Worm (Caenorhabditis elegans) whole organism, young adult: ENCODE data around the gene T01E8.1.

Experiments used
- B0019.2 ChIP-seq: fragments of 200-800 bp; sonication (Bioruptor generic); conservative IDR thresholded peaks from 2 replicates; pipeline ENCODE4 v1.3.6; 2022; ENCODE audit warnings: missing genetic modification reagents, missing genetic modification characterization, missing compliant biosample characterization
- D2030.7 ChIP-seq: fragments of 200-800 bp; sonication (Bioruptor generic); IDR thresholded peaks from 2 replicates; pipeline ENCODE4 v1.3.6; 2022; ENCODE audit warnings: missing genetic modification reagents, missing genetic modification characterization, missing compliant biosample characterization
- F10E7.11 ChIP-seq: sonication (generic microtip); optimal IDR thresholded peaks from 2 replicates; lab custom pipeline; 2017; ENCODE audit warnings: mild to moderate bottlenecking, missing genetic modification characterization, moderate library complexity, missing compliant biosample characterization
- F23B12.7 ChIP-seq: sonication (generic microtip); optimal IDR thresholded peaks from 2 replicates; lab custom pipeline; 2017; ENCODE audit warnings: missing genetic modification characterization, mild to moderate bottlenecking, missing compliant biosample characterization, antibody characterized with exemption, moderate library complexity; ENCODE audit not compliant: insufficient read depth
- F33H1.4 ChIP-seq: fragments of 200-800 bp; sonication (Bioruptor generic); IDR thresholded peaks from 2 replicates; pipeline ENCODE4 v1.3.6; 2022; ENCODE audit warnings: missing genetic modification reagents, missing genetic modification characterization, missing compliant biosample characterization
- F49E8.2 ChIP-seq: sonication (generic microtip); optimal IDR thresholded peaks from 3 replicates; lab custom pipeline; 2017; ENCODE audit warnings: missing genetic modification characterization, mild to moderate bottlenecking, missing compliant biosample characterization, antibody characterized with exemption, moderate library complexity; ENCODE audit not compliant: insufficient read depth
- F52B5.7 ChIP-seq: sonication (generic microtip); optimal IDR thresholded peaks from 2 replicates; lab custom pipeline; 2016; ENCODE audit warnings: mild to moderate bottlenecking, missing genetic modification characterization, missing compliant biosample characterization
- F55B11.4 ChIP-seq: sonication (generic microtip); optimal IDR thresholded peaks from 2 replicates; lab custom pipeline; 2016; ENCODE audit warnings: missing compliant biosample characterization, missing genetic modification characterization, borderline replicate concordance; ENCODE audit not compliant: insufficient read depth
- F57C9.4 ChIP-seq: sonication (generic microtip); optimal IDR thresholded peaks from 2 replicates; lab custom pipeline; 2017; ENCODE audit warnings: mild to moderate bottlenecking, missing genetic modification characterization, missing compliant biosample characterization
- K11D2.4 ChIP-seq: fragments of 200-800 bp; sonication (Bioruptor generic); IDR thresholded peaks from 2 replicates; pipeline ENCODE4 v1.3.6; 2022; ENCODE audit warnings: missing genetic modification reagents, missing genetic modification characterization, missing compliant biosample characterization
- K12H6.12 ChIP-seq: fragments of 200-800 bp; sonication (Bioruptor generic); optimal IDR thresholded peaks from 2 replicates; lab custom pipeline; 2018; ENCODE audit warnings: mild to moderate bottlenecking, missing genetic modification characterization, missing compliant biosample characterization
- T26A5.8 ChIP-seq: sonication (generic microtip); optimal IDR thresholded peaks from 2 replicates; lab custom pipeline; 2016; ENCODE audit warnings: missing genetic modification characterization, missing compliant biosample characterization
- Y53F4B.3 ChIP-seq: fragments of 200-800 bp; sonication (Bioruptor generic); IDR thresholded peaks from 2 replicates; pipeline ENCODE4 v1.3.6; 2022; ENCODE audit warnings: missing genetic modification reagents, missing genetic modification characterization, missing compliant biosample characterization
- Y56A3A.18 ChIP-seq: fragments of 200-800 bp; sonication (Bioruptor generic); IDR thresholded peaks from 2 replicates; pipeline ENCODE4 v1.3.6; 2022; ENCODE audit warnings: missing genetic modification reagents, missing genetic modification characterization, missing compliant biosample characterization
- ama-1 ChIP-seq, 3 experiments: fragments of 150-350 bp in 1 of 3; sonication (generic microtip) in 2 of 3; optimal IDR thresholded peaks; 2 replicates each; lab custom pipeline; 2014 to 2018; ENCODE audit warnings: missing biosample characterization in 2 of 3, missing genetic modification characterization in 2 of 3, missing genetic modification reagents in 2 of 3
- attf-3 ChIP-seq: fragments of 200-800 bp; sonication (Bioruptor generic); conservative IDR thresholded peaks from 2 replicates; pipeline ENCODE4 v1.3.6; 2022; ENCODE audit warnings: missing genetic modification reagents, missing genetic modification characterization, missing compliant biosample characterization
- bed-2 ChIP-seq: fragments of 200-800 bp; sonication (Bioruptor generic); IDR thresholded peaks from 2 replicates; pipeline ENCODE4 v1.3.6; 2022; ENCODE audit warnings: missing genetic modification reagents, missing genetic modification characterization, missing compliant biosample characterization
- ceh-100 ChIP-seq: fragments of 200-800 bp; sonication (Bioruptor generic); IDR thresholded peaks from 2 replicates; pipeline ENCODE4 v1.3.6; 2022; ENCODE audit warnings: missing genetic modification reagents, missing genetic modification characterization, missing compliant biosample characterization
- ceh-40 ChIP-seq: fragments of 200-800 bp; sonication (Bioruptor generic); IDR thresholded peaks from 2 replicates; pipeline ENCODE4 v1.3.6; 2022; ENCODE audit warnings: missing genetic modification characterization, missing compliant biosample characterization
- ceh-58 ChIP-seq: fragments of 200-800 bp; sonication (Bioruptor generic); IDR thresholded peaks from 2 replicates; pipeline ENCODE4 v1.3.6; 2022; ENCODE audit warnings: missing genetic modification characterization, missing compliant biosample characterization
- ceh-79 ChIP-seq: sonication (generic microtip); optimal IDR thresholded peaks from 2 replicates; lab custom pipeline; 2017; ENCODE audit warnings: mild to moderate bottlenecking, missing genetic modification characterization, missing compliant biosample characterization
- ceh-91 ChIP-seq: fragments of 200-800 bp; sonication (Bioruptor generic); IDR thresholded peaks from 2 replicates; pipeline ENCODE4 v1.3.6; 2022; ENCODE audit warnings: missing genetic modification reagents, missing genetic modification characterization, missing compliant biosample characterization
- chd-7 ChIP-seq: sonication (generic microtip); optimal IDR thresholded peaks from 2 replicates; lab custom pipeline; 2016; ENCODE audit warnings: mild to moderate bottlenecking, missing genetic modification characterization, moderate library complexity, missing compliant biosample characterization
- die-1 ChIP-seq: sonication (generic microtip); optimal IDR thresholded peaks from 2 replicates; lab custom pipeline; 2016; ENCODE audit warnings: missing genotype, mild to moderate bottlenecking, missing genetic modification characterization, missing compliant biosample characterization
- dpl-1 ChIP-seq: fragments of 150-350 bp; optimal IDR thresholded peaks from 2 replicates; lab custom pipeline; 2014; ENCODE audit warnings: missing biosample characterization, missing genetic modification reagents, missing genetic modification characterization
- efl-1 ChIP-seq: fragments of 150-350 bp; optimal IDR thresholded peaks from 2 replicates; lab custom pipeline; 2014; ENCODE audit warnings: missing biosample characterization, missing genetic modification reagents, missing genetic modification characterization
- egl-18 ChIP-seq: fragments of 200-800 bp; sonication (Bioruptor generic); IDR thresholded peaks from 2 replicates; pipeline ENCODE4 v1.3.6; 2022; ENCODE audit warnings: missing genetic modification reagents, missing genetic modification characterization, missing compliant biosample characterization
- egrh-3 ChIP-seq: fragments of 200-800 bp; sonication (Bioruptor generic); IDR thresholded peaks from 2 replicates; pipeline ENCODE4 v1.3.6; 2022; ENCODE audit warnings: missing genetic modification reagents, missing genetic modification characterization, missing compliant biosample characterization
- gei-17 ChIP-seq: fragments of 200-800 bp; sonication (Bioruptor generic); optimal IDR thresholded peaks from 2 replicates; lab custom pipeline; 2018; ENCODE audit warnings: mild to moderate bottlenecking, missing genetic modification characterization, missing compliant biosample characterization
- hrde-1 ChIP-seq: sonication (generic microtip); optimal IDR thresholded peaks from 2 replicates; lab custom pipeline; 2016; ENCODE audit warnings: missing genetic modification characterization, mild to moderate bottlenecking, missing compliant biosample characterization, moderate library complexity, missing genotype, missing genetic modification reagents, borderline replicate concordance
- hsf-1 ChIP-seq: fragments of 200-800 bp; sonication (Bioruptor generic); IDR thresholded peaks from 2 replicates; pipeline ENCODE4 v1.3.6; 2022; ENCODE audit warnings: missing genetic modification reagents, missing genetic modification characterization, missing compliant biosample characterization
- lsl-1 ChIP-seq: fragments of 200-800 bp; sonication (Bioruptor generic); optimal IDR thresholded peaks from 2 replicates; lab custom pipeline; 2018; ENCODE audit warnings: mild to moderate bottlenecking, missing genetic modification characterization, moderate library complexity, missing compliant biosample characterization
- lsy-27 ChIP-seq: sonication (generic microtip); optimal IDR thresholded peaks from 2 replicates; lab custom pipeline; 2017; ENCODE audit warnings: missing genetic modification characterization, mild to moderate bottlenecking, missing compliant biosample characterization, antibody characterized with exemption, missing genotype, borderline replicate concordance; ENCODE audit not compliant: insufficient read depth
- mes-4 ChIP-seq: sonication (generic microtip); optimal IDR thresholded peaks from 2 replicates; lab custom pipeline; 2016; ENCODE audit warnings: missing genotype, missing genetic modification characterization, missing compliant biosample characterization
- mxl-1 ChIP-seq: sonication (generic microtip); optimal IDR thresholded peaks from 2 replicates; lab custom pipeline; 2016; ENCODE audit warnings: missing genetic modification characterization, missing compliant biosample characterization
- nfya-1 ChIP-seq: sonication (generic microtip); optimal IDR thresholded peaks from 2 replicates; lab custom pipeline; 2017; ENCODE audit warnings: antibody characterized with exemption, missing compliant biosample characterization, missing genetic modification characterization, borderline replicate concordance; ENCODE audit not compliant: insufficient read depth
- nfya-2 ChIP-seq: fragments of 200-800 bp; sonication (Bioruptor generic); IDR thresholded peaks from 2 replicates; pipeline ENCODE4 v1.3.6; 2022; ENCODE audit warnings: missing genetic modification reagents, missing genetic modification characterization, missing compliant biosample characterization
- nhr-80 ChIP-seq: sonication (generic microtip); optimal IDR thresholded peaks from 2 replicates; lab custom pipeline; 2016; ENCODE audit warnings: missing genetic modification characterization, missing compliant biosample characterization
- pbrm-1 ChIP-seq: fragments of 200-800 bp; sonication (Bioruptor generic); IDR thresholded peaks from 2 replicates; pipeline ENCODE4 v1.3.6; 2022; ENCODE audit warnings: missing genetic modification reagents, missing genetic modification characterization, missing compliant biosample characterization
- rcor-1 ChIP-seq: fragments of 200-800 bp; sonication (Bioruptor generic); IDR thresholded peaks from 2 replicates; pipeline ENCODE4 v1.3.6; 2022; ENCODE audit warnings: missing genetic modification reagents, missing genetic modification characterization, missing compliant biosample characterization
- rec-8 ChIP-seq, 2 experiments: sonication (generic microtip); optimal IDR thresholded peaks; 2 replicates each; lab custom pipeline; 2016; ENCODE audit warnings: mild to moderate bottlenecking in 2 of 2, missing genetic modification characterization in 2 of 2, missing genetic modification reagents in 2 of 2, missing genotype in 2 of 2, missing biosample characterization in 1 of 2, missing compliant biosample characterization in 1 of 2, moderate library complexity in 1 of 2
- sdz-38 ChIP-seq: sonication (generic microtip); optimal IDR thresholded peaks from 2 replicates; lab custom pipeline; 2016; ENCODE audit warnings: missing genotype, missing genetic modification characterization, missing compliant biosample characterization
- sea-2 ChIP-seq: fragments of 200-800 bp; sonication (Bioruptor generic); IDR thresholded peaks from 2 replicates; pipeline ENCODE4 v1.3.6; 2022; ENCODE audit warnings: missing genetic modification characterization, missing compliant biosample characterization
- snpc-1.3 ChIP-seq: sonication (generic microtip); optimal IDR thresholded peaks from 2 replicates; lab custom pipeline; 2017; ENCODE audit warnings: missing genetic modification characterization, mild to moderate bottlenecking, missing compliant biosample characterization, antibody characterized with exemption, moderate library complexity, missing genotype, missing genetic modification reagents; ENCODE audit not compliant: insufficient read depth
- snpc-4 ChIP-seq, 5 experiments: fragments of 150-350 bp in 1 of 5; sonication (generic microtip) in 4 of 5; optimal IDR thresholded peaks; 2 replicates each; lab custom pipeline; 2014 to 2018; ENCODE audit warnings: missing genetic modification characterization in 5 of 5, missing biosample characterization in 3 of 5, antibody characterized with exemption in 2 of 5, mild to moderate bottlenecking in 2 of 5, missing compliant biosample characterization in 2 of 5, missing genotype in 2 of 5, moderate library complexity in 2 of 5, missing genetic modification reagents in 1 of 5
- unc-62 ChIP-seq: fragments of 150-350 bp; optimal IDR thresholded peaks from 2 replicates; lab custom pipeline; 2014; ENCODE audit warnings: missing biosample characterization, missing genetic modification reagents, missing genetic modification characterization

Gene T01E8.1

DNA sequence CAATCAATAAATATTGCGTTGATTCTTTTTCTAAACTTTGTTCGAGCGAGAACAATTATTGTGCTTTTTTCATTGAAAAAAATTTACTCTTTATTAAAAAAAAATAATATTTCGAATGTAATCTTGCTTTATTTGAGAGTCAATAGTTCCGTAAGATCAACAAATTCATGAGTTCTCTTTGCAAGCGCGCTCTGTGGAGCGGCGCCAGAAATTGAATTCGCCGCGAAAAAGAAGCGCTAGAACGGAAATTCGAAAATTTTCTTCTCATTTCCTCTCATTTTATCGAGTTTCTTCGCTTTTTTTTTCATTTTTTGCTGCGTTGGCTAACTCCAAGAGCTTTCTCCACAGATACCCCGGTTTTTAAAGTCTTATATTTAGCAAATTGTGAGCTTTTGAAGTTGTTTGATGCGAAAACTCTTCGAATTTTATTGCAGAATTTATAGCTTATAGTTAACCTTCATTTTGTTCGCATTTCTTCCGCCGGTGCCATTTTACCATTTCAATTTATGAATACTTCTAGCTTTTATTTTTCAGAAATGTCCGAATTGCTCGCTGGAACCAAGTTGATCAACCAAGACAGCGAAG is 9.3 kb upstream of the T01E8.1 start, which contains the start of gene R05H5.3 (continued):
- TF ChIP-seq nfya-2 (GFP tag; lab: Robert Waterston, UW) (no peak), lsy-27 (tag; lab: Kevin White, UChicago) (no peak), F55B11.4 (tag; lab: Kevin White, UChicago) (no peak), unc-62 (GFP tag; lab: Kevin White, UChicago) (no peak), B0019.2 (GFP tag; lab: Robert Waterston, UW) (peak; percentile 90), F57C9.4 (tag; lab: Kevin White, UChicago) (no peak), sea-2 (GFP tag; lab: Robert Waterston, UW) (no peak), chd-7 (tag; lab: Kevin White, UChicago) (no peak), ceh-40 (GFP tag; lab: Robert Waterston, UW) (no peak), die-1 (tag; lab: Kevin White, UChicago) (no peak), ceh-91 (peak; percentile 94), nhr-80 (peak; percentile 24), bed-2 (peak; percentile 50; the same call in 1 of the 2 replicates), F10E7.11 (tag; lab: Kevin White, UChicago) (no peak), ceh-58 (no peak), rcor-1 (GFP tag; lab: Robert Waterston, UW) (no peak; the same call in 1 of the 2 replicates), lsl-1 (GFP tag; lab: Kevin White, UChicago) (peak; percentile 80), egrh-3 (GFP tag; lab: Robert Waterston, UW) (peak; percentile 64), Y56A3A.18 (GFP tag; lab: Robert Waterston, UW) (no peak), K11D2.4 (GFP tag; lab: Robert Waterston, UW) (no peak), gei-17 (GFP tag; lab: Kevin White, UChicago) (no peak), F49E8.2 (tag; lab: Kevin White, UChicago) (peak; percentile 74), F23B12.7 (peak; percentile 79), F52B5.7 (tag; lab: Kevin White, UChicago) (no peak), F33H1.4 (GFP tag; lab: Robert Waterston, UW) (peak; percentile 79), mxl-1 (no peak), mes-4 (tag; lab: Kevin White, UChicago) (no peak), K12H6.12 (no peak), ama-1 (optimal IDR thresholded peaks at IDR 0.05; lab: Kevin White, UChicago) (no peak), ama-1 (GFP tag; optimal IDR thresholded peaks at IDR 0.05; lab: Kevin White, UChicago) (no peak), dpl-1 (GFP tag; lab: Kevin White, UChicago) (peak; percentile 91), snpc-1.3 (peak; percentile 40), Y53F4B.3 (GFP tag; lab: Robert Waterston, UW) (no peak), rec-8 (tag; optimal IDR thresholded peaks at IDR 0.05; lab: Kevin White, UChicago) (peak in 1 of 2 experiments; percentile 14), attf-3 (GFP tag; lab: Robert Waterston, UW) (peak; percentile 72), hsf-1 (GFP tag; lab: Robert Waterston, UW) (peak; percentile 55; the same call in 1 of the 2 replicates), sdz-38 (tag; lab: Kevin White, UChicago) (no peak), nfya-1 (tag; lab: Kevin White, UChicago) (no peak), hrde-1 (tag; lab: Kevin White, UChicago) (no peak), T26A5.8 (no peak), snpc-4 (GFP tag; optimal IDR thresholded peaks at IDR 0.05; lab: Kevin White, UChicago) (peak; percentile 37), snpc-4 (tag; optimal IDR thresholded peaks at IDR 0.05; lab: Kevin White, UChicago) (no peak), D2030.7 (GFP tag; lab: Robert Waterston, UW) (peak; percentile 96), ceh-100 (peak; percentile 94), ceh-79 (tag; lab: Kevin White, UChicago) (no peak), efl-1 (GFP tag; lab: Kevin White, UChicago) (peak; percentile 96), egl-18 (no peak), pbrm-1 (GFP tag; lab: Robert Waterston, UW) (no peak)
